Worm (Caenorhabditis elegans) whole organism, early embryonic: ENCODE results near the gene F28H6.6.

ENCODE experiments used
- B0310.2 ChIP-seq: sonication (generic microtip); optimal IDR thresholded peaks from 2 replicates; lab custom pipeline; 2016; ENCODE audit warnings: mild to moderate bottlenecking, missing genetic modification characterization, missing compliant biosample characterization
- F13C5.2 ChIP-seq: sonication (generic microtip); optimal IDR thresholded peaks from 2 replicates; lab custom pipeline; 2017; ENCODE audit warnings: mild to moderate bottlenecking, missing genetic modification characterization, inconsistent platforms, missing compliant biosample characterization
- aly-1 ChIP-seq: sonication (generic microtip); optimal IDR thresholded peaks from 2 replicates; lab custom pipeline; 2016; ENCODE audit warnings: missing genetic modification characterization, missing compliant biosample characterization
- ama-1 ChIP-seq: fragments of 150-350 bp; optimal IDR thresholded peaks from 2 replicates; lab custom pipeline; 2014
- ceh-13 ChIP-seq: fragments of 200-800 bp; sonication (Bioruptor generic); optimal IDR thresholded peaks from 2 replicates; lab custom pipeline; 2018; ENCODE audit warnings: mild to moderate bottlenecking, missing genetic modification characterization, missing compliant biosample characterization
- ceh-36 ChIP-seq: sonication (generic microtip); optimal IDR thresholded peaks from 2 replicates; lab custom pipeline; 2016; ENCODE audit warnings: missing genetic modification characterization, inconsistent platforms, missing compliant biosample characterization
- ets-7 ChIP-seq: sonication (generic microtip); optimal IDR thresholded peaks from 2 replicates; lab custom pipeline; 2016; ENCODE audit warnings: missing genotype, missing genetic modification characterization, missing compliant biosample characterization
- flt-1 ChIP-seq: fragments of 200-800 bp; sonication (Bioruptor generic); IDR thresholded peaks from 2 replicates; pipeline ENCODE4 v1.3.6; 2022; ENCODE audit warnings: missing genetic modification characterization, missing compliant biosample characterization
- hmbx-1 ChIP-seq: sonication (generic microtip); optimal IDR thresholded peaks from 2 replicates; lab custom pipeline; 2016; ENCODE audit warnings: mild to moderate bottlenecking, missing genetic modification characterization, missing compliant biosample characterization
- hmg-4 ChIP-seq: fragments of 200-800 bp; sonication (Bioruptor generic); optimal IDR thresholded peaks from 2 replicates; lab custom pipeline; 2018; ENCODE audit warnings: mild to moderate bottlenecking, missing genetic modification characterization, missing compliant biosample characterization
- hnd-1 ChIP-seq: sonication (generic microtip); optimal IDR thresholded peaks from 2 replicates; lab custom pipeline; 2016; ENCODE audit warnings: missing genetic modification characterization, missing compliant biosample characterization
- pes-1 ChIP-seq: fragments of 200-800 bp; sonication (Bioruptor generic); IDR thresholded peaks from 2 replicates; pipeline ENCODE4 v1.3.6; 2022; ENCODE audit warnings: missing genetic modification reagents, missing genetic modification characterization, missing compliant biosample characterization
- scrt-1 ChIP-seq: fragments of 200-800 bp; sonication (Bioruptor generic); IDR thresholded peaks from 2 replicates; pipeline ENCODE4 v1.3.6; 2022; ENCODE audit warnings: missing genetic modification characterization, missing compliant biosample characterization
- sea-1 ChIP-seq: fragments of 200-800 bp; sonication (Bioruptor generic); conservative IDR thresholded peaks from 2 replicates; pipeline ENCODE4 v1.3.6; 2022; ENCODE audit warnings: missing genetic modification characterization, missing compliant biosample characterization
- tbx-11 ChIP-seq: fragments of 200-800 bp; sonication (Bioruptor generic); IDR thresholded peaks from 2 replicates; pipeline ENCODE4 v1.3.6; 2022; ENCODE audit warnings: missing genetic modification characterization, missing compliant biosample characterization
- tbx-37 ChIP-seq: fragments of 200-800 bp; sonication (Bioruptor generic); conservative IDR thresholded peaks from 2 replicates; pipeline ENCODE4 v1.3.6; 2022; ENCODE audit warnings: missing genetic modification reagents, missing genetic modification characterization, missing compliant biosample characterization
- tra-4 ChIP-seq: sonication (generic microtip); optimal IDR thresholded peaks from 2 replicates; lab custom pipeline; 2017; ENCODE audit warnings: missing genetic modification characterization, missing compliant biosample characterization

F28H6.6 gene

DNA sequence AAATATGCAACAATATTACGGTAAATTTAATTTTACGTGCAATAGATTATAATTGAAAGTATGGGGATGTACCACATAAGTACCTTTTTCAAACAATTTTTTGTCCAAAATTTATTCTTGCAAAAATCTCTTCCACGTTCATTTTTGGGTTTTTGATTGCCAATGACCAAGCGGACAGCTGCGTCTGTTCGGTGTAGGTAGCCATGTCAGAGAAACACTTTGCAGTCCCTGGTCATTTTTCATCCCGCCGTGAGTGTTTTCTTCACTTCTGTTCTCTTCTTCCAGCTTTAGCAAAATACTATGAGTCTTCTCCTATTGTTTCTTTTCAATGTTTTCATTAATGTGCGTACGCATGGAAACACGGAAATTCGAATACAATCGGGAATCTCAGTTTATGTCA is 35.6 kb downstream of the F28H6.6 start, which contains the start of gene dsl-4:
TSS of gene dsl-4 (plus strand) at position 301 of the 400 bp plus-strand sequence.
- TF ChIP-seq ets-7 (tag; lab: Kevin White, UChicago) (no peak), aly-1 (tag; lab: Kevin White, UChicago) (no peak), scrt-1 (GFP tag; lab: Robert Waterston, UW) (no peak), F13C5.2 (tag; lab: Kevin White, UChicago) (no peak), tbx-11 (GFP tag; lab: Robert Waterston, UW) (no peak), hnd-1 (no peak)

DNA sequence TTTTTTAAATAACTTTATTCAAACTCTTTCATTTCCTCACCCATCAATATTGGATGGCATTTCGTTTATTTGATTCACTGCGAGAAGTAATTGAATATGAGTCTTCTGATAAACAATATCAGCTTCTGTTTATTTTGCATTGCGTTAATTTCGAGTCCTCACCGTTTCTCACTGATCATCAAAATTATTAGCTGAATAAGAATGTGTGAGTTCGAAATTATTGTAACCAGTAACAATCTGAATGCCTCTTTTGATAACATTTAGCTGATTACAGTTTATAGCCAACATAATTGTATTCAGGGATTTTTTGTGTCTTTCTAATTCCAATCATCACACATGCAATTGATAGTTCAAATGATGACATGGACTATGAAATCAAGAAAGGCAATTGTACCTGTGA is 40.5 kb downstream of the F28H6.6 start, which contains the start of gene F16B12.1:
TSS of gene F16B12.1 (plus strand) at position 301 of the 400 bp plus-strand sequence.
- TF ChIP-seq ets-7 (tag; lab: Kevin White, UChicago) (no peak), aly-1 (tag; lab: Kevin White, UChicago) (no peak), F13C5.2 (tag; lab: Kevin White, UChicago) (no peak), tbx-37 (GFP tag; lab: Robert Waterston, UW) (no peak), ceh-36 (no peak), hmbx-1 (tag; lab: Kevin White, UChicago) (no peak), tbx-11 (GFP tag; lab: Robert Waterston, UW) (no peak), hnd-1 (no peak), pes-1 (GFP tag; lab: Robert Waterston, UW) (no peak), tra-4 (no peak), hmg-4 (GFP tag; lab: Kevin White, UChicago) (no peak), ceh-13 (GFP tag; lab: Kevin White, UChicago) (no peak), B0310.2 (tag; lab: Kevin White, UChicago) (no peak), flt-1 (no peak), scrt-1 (GFP tag; lab: Robert Waterston, UW) (no peak), sea-1 (GFP tag; lab: Robert Waterston, UW) (no peak), ama-1 (lab: Kevin White, UChicago) (no peak)

DNA sequence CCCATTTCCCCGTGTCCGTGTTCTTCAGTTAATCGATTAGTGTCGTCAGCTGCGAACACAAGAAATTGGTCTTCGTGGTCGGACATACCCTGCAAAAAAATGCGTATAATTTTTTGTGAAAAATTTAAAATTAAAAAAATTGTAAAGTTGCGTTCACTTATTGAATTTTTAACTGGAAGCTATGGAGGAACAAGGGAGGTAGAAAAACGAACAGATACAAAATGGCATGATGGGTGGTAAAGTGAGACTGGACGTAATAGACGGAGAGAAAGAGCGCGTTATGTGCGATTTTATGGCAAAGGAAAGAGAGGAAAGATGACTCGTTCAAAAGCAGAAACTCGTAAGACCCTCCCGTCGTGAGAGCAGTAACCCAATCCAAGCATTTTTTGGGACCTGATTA is 41.4 kb downstream of the F28H6.6 start, which contains the start of gene C33G3.6:
TSS of gene C33G3.6 (minus strand) at position 101 of the 400 bp plus-strand sequence.
- TF ChIP-seq flt-1, result no peak

DNA sequence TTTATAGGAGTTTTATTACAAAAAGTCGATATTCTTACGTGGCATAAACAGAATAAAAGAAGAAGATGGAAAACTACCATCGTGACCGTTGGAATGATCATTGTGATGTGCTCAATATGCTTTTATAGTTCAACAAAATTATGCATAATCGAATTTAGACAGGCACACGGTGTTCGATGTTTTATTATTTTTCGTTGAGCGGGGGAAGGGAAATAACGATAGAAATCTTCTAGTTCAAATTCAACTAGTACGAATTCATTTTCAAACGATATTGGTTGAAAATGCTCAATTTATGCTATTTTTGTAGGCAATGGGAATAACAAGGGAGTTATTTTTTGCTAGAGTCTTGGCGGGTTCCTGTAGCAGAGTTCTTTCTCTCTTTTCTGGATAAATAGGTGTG is 47.1 kb downstream of the F28H6.6 start, which contains the start of gene C33G3.5:
TSS of gene C33G3.5 (minus strand) at position 101 of the 400 bp plus-strand sequence.
- TF ChIP-seq hmg-4 (GFP tag; lab: Kevin White, UChicago) (no peak), tra-4 (no peak), hnd-1 (no peak), F13C5.2 (tag; lab: Kevin White, UChicago) (no peak), pes-1 (GFP tag; lab: Robert Waterston, UW) (no peak), ceh-13 (GFP tag; lab: Kevin White, UChicago) (no peak), scrt-1 (GFP tag; lab: Robert Waterston, UW) (no peak), B0310.2 (tag; lab: Kevin White, UChicago) (no peak), tbx-11 (GFP tag; lab: Robert Waterston, UW) (no peak), ama-1 (lab: Kevin White, UChicago) (no peak), hmbx-1 (tag; lab: Kevin White, UChicago) (no peak), flt-1 (no peak)

DNA sequence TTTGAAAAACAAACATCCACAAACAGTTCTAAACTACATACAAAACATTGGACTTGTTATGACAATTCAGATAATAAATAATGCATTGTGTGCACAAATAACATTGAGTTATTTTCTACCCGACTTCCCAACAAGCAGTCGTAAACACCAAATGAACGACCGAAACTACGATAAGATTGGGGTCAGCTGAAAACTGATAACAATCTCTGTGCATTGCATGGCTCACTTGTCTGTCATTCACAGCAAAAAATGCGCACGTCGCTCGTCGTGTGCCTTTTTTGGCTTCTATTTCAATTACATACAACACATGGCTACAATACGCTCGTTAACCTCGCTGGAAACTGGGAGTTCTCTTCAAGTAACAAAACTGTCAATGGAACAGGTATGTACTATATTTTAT is 54.7 kb downstream of the F28H6.6 start, which contains the start of gene C33G3.4:
TSS of gene C33G3.4 (plus strand) at position 213 of the 400 bp plus-strand sequence.
- TF ChIP-seq hmbx-1 (tag; lab: Kevin White, UChicago) (no peak), scrt-1 (GFP tag; lab: Robert Waterston, UW) (no peak), flt-1 (no peak), tbx-37 (GFP tag; lab: Robert Waterston, UW) (no peak), ets-7 (tag; lab: Kevin White, UChicago) (no peak)

DNA sequence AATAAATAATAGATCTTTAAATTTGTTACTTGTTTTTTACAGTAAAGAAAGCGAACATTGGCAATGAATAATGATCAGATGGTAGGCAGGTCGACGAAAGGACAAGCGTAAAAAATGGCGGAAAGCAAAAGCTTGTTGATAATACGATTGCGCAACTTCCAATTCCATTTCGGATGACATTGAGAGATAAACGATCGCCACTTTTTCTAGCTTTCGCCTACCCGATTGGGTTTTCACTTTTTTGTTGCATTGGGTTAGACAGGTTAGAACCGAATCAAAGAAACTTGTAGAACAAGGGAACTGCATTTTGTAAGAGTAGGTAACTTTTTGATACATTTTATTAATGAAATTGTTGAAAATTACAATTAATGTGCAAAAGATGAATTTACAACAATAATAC is 56.2 kb downstream of the F28H6.6 start:
- TF ChIP-seq ama-1 (lab: Kevin White, UChicago) (no peak), hmbx-1 (tag; lab: Kevin White, UChicago) (no peak)

DNA sequence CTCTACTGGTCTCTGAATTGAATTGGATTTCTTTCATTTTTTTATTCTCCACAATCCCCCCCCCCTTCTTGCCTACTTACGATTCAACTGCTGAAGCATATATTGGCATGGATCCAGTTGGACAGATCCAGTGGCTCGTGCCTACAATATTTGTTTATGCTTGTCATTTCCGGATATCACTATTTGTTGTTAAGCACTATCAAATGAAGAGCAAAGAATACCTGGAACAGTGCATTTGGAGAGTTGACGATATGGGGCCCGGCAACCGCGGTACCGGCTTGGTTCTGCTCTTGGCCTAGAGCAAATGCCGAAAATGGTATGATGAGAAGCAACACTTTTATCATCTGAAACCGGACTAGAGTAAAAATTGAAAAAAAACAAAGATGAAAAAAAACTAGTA is 58.0 kb downstream of the F28H6.6 start, which contains the start of gene lgc-21:
TSS of gene lgc-21 (minus strand) at position 344 of the 400 bp plus-strand sequence.
- TF ChIP-seq ama-1 (lab: Kevin White, UChicago) (no peak), tra-4 (no peak), ets-7 (tag; lab: Kevin White, UChicago) (no peak), hmg-4 (GFP tag; lab: Kevin White, UChicago) (no peak), hmbx-1 (tag; lab: Kevin White, UChicago) (no peak), tbx-11 (GFP tag; lab: Robert Waterston, UW) (no peak), ceh-13 (GFP tag; lab: Kevin White, UChicago) (no peak), tbx-37 (GFP tag; lab: Robert Waterston, UW) (no peak), hnd-1 (no peak), flt-1 (no peak), F13C5.2 (tag; lab: Kevin White, UChicago) (no peak), aly-1 (tag; lab: Kevin White, UChicago) (no peak), ceh-36 (no peak), scrt-1 (GFP tag; lab: Robert Waterston, UW) (no peak), sea-1 (GFP tag; lab: Robert Waterston, UW) (no peak), B0310.2 (tag; lab: Kevin White, UChicago) (no peak), pes-1 (GFP tag; lab: Robert Waterston, UW) (no peak)
